Worm (Caenorhabditis elegans) whole organism, mixed stage, embryonic: ENCODE data around the gene fbxb-108.

Source experiments
- lsy-2 ChIP-seq: fragments of 150-350 bp; optimal IDR thresholded peaks from 2 replicates; lab custom pipeline; 2014; ENCODE audit warnings: missing biosample characterization, missing genetic modification characterization
- nhr-237 ChIP-seq: fragments of 150-350 bp; optimal IDR thresholded peaks from 2 replicates; lab custom pipeline; 2014; ENCODE audit warnings: missing biosample characterization, missing genetic modification characterization
- pha-4 ChIP-seq: fragments of 150-350 bp; optimal IDR thresholded peaks from 2 replicates; lab custom pipeline; 2018; ENCODE audit warnings: missing biosample characterization, missing genetic modification reagents, missing genetic modification characterization

- no peak for TF ChIP-seq pha-4
- no peak for TF ChIP-seq lsy-2 (tag; lab: Kevin White, UChicago)
- no peak for TF ChIP-seq nhr-237 (tag; lab: Kevin White, UChicago)
These were observed 23.4 kb upstream of the fbxb-108 start for ce11 chrII:2741405-2741804.
